Fruit fly (Drosophila melanogaster): Measurements from ENCODE around the gene eIF2Bbeta.
A peak's percentile ranks its signal among the peaks of the same experiment; 100 is the strongest.

Gene eIF2Bbeta

dm6 chrX:2732127-2732526 is 27.8 kb downstream of the eIF2Bbeta start, which contains the start of the genes ttm50 and CG2712 (continued):
- TF ChIP-seq CG17361 (GFP tag; IDR thresholded peaks at IDR 0.05) (no peak; the same call in none of the 3 replicates), CG9609 (GFP tag; optimal IDR thresholded peaks at IDR 0.05) (no peak), CG15479 (GFP tag; optimal IDR thresholded peaks at IDR 0.05) (no peak), CG12299 (tag; optimal IDR thresholded peaks at IDR 0.05) (peak; percentile 7), CG11093 (GFP tag; IDR thresholded peaks at IDR 0.05) (peak; percentile 62; the same call in 1 of the 3 replicates), nmo (GFP tag; optimal IDR thresholded peaks at IDR 0.05) (peak; percentile 84), Sry-δ (GFP tag; optimal IDR thresholded peaks at IDR 0.05) (peak; percentile 31), grn (GFP tag; optimal IDR thresholded peaks at IDR 0.05) (no peak), sens (GFP tag) (no peak), CG43689 (GFP tag; IDR thresholded peaks at IDR 0.05) (no peak), fd102C (GFP tag; optimal IDR thresholded peaks at IDR 0.05) (no peak), CG12942 (GFP tag; optimal IDR thresholded peaks at IDR 0.05) (no peak), CG18619 (GFP tag; optimal IDR thresholded peaks at IDR 0.05) (no peak), Hr3 (GFP tag; optimal IDR thresholded peaks at IDR 0.05) (peak; percentile 54), CG8924 (tag; optimal IDR thresholded peaks at IDR 0.05) (peak; percentile 74), cad (GFP tag; optimal IDR thresholded peaks at IDR 0.05) (no peak), Rx (GFP tag; IDR thresholded peaks at IDR 0.05) (0 out of 2 replicates have a peak, but pooled peaks have one; percentile 20), sens-2 (GFP tag; IDR thresholded peaks at IDR 0.05) (no peak), Scr (GFP tag; IDR thresholded peaks at IDR 0.05; ENCODE audit: partially characterized antibody) (peak; percentile 42; the same call in 1 of the 2 replicates), CG9932 (GFP tag; IDR thresholded peaks at IDR 0.05) (peak; percentile 75), shn (GFP tag; optimal IDR thresholded peaks at IDR 0.05) (no peak), CG13287 (GFP tag; IDR thresholded peaks at IDR 0.05; ENCODE audit: partially characterized antibody) (no peak), lab (GFP tag; optimal IDR thresholded peaks at IDR 0.05) (no peak), CG2889 (GFP tag; IDR thresholded peaks at IDR 0.05) (no peak), NK7.1 (GFP tag; optimal IDR thresholded peaks at IDR 0.05) (no peak), sna (GFP tag; IDR thresholded peaks at IDR 0.05; ENCODE audit: partially characterized antibody) (no peak), ash1 (GFP tag; optimal IDR thresholded peaks at IDR 0.05) (no peak), amos (GFP tag; IDR thresholded peaks at IDR 0.05; ENCODE audit: partially characterized antibody) (no peak), CG15696 (tag; optimal IDR thresholded peaks at IDR 0.05) (peak; percentile 59), CG31365 (tag; optimal IDR thresholded peaks at IDR 0.05) (no peak), trem (tag; optimal IDR thresholded peaks at IDR 0.05) (peak; percentile 67), CG9437 (GFP tag; optimal IDR thresholded peaks at IDR 0.05) (peak; percentile 19), CG7786 (GFP tag; optimal IDR thresholded peaks at IDR 0.05) (no peak), CG18599 (GFP tag; optimal IDR thresholded peaks at IDR 0.05) (no peak), CG12155 (GFP tag; optimal IDR thresholded peaks at IDR 0.05) (no peak), Nf-YA (GFP tag; IDR thresholded peaks at IDR 0.05) (no peak), CG13123 (GFP tag; optimal IDR thresholded peaks at IDR 0.05) (no peak), ham (GFP tag; IDR thresholded peaks at IDR 0.05) (no peak), CG10267 (tag; optimal IDR thresholded peaks at IDR 0.05) (peak; percentile 59), gem (tag; optimal IDR thresholded peaks at IDR 0.05) (no peak), Spps (tag; optimal IDR thresholded peaks at IDR 0.05) (no peak), CG1529 (GFP tag; optimal IDR thresholded peaks at IDR 0.05) (no peak), fru (optimal IDR thresholded peaks at IDR 0.05) (no peak), CG4820 (GFP tag; optimal IDR thresholded peaks at IDR 0.05) (peak; percentile 5), nerfin-1 (tag; optimal IDR thresholded peaks at IDR 0.05) (peak; percentile 36), CG13624 (GFP tag; optimal IDR thresholded peaks at IDR 0.05) (no peak), CG18764 (GFP tag; optimal IDR thresholded peaks at IDR 0.05) (no peak), Sry-β (GFP tag; optimal IDR thresholded peaks at IDR 0.05) (peak; percentile 98), eve (GFP tag; optimal IDR thresholded peaks at IDR 0.05) (no peak), kah (GFP tag; optimal IDR thresholded peaks at IDR 0.05) (no peak), Sin3A (optimal IDR thresholded peaks at IDR 0.05) (peak; percentile 61), CG8359 (GFP tag; optimal IDR thresholded peaks at IDR 0.05; ENCODE audit: borderline replicate concordance) (no peak)
